Fruit fly (Drosophila melanogaster): ENCODE data around the gene CG32832.

DNA sequence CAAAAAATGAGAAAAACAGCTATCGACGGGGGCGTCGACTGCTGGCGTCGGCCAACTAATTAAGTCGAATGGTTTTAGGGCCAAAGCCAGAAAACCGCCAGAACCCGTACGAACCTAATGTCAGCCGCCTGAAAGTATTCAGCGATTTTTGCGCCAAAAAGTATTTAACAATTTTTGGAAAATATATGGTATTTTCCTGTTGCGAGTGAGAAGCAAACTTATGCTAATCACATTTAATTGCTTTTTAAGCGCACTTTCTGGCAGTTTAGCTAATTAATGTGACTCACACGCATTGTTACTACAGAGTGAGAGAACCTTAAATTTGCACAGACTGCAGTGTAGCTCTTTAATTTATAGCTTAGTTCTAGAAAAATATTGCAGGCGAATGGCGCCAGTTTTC lies 16.6 kb downstream of the CG32832 start:
- no peak for TF ChIP-seq usp (GFP tag; optimal IDR thresholded peaks at IDR 0.05)
- TF ChIP-seq psq (optimal IDR thresholded peaks at IDR 0.05): no peak
- TF ChIP-seq CG8478 (optimal IDR thresholded peaks at IDR 0.05): no peak

Measured in whole organism.